Worm (Caenorhabditis elegans) whole organism, L2 larva: Measurements from ENCODE around the gene C40C9.3.

ENCODE experiments used
- ZK546.5 ChIP-seq: sonication (generic microtip); optimal IDR thresholded peaks from 2 replicates; lab custom pipeline; 2017; ENCODE audit warnings: missing biosample characterization, missing genetic modification characterization
- ceh-82 ChIP-seq: fragments of 150-350 bp; optimal IDR thresholded peaks from 2 replicates; lab custom pipeline; 2014; ENCODE audit warnings: missing biosample characterization, missing genetic modification characterization
- dmd-4 ChIP-seq: sonication (generic microtip); optimal IDR thresholded peaks from 2 replicates; lab custom pipeline; 2017; ENCODE audit warnings: missing biosample characterization, missing genetic modification characterization
- lin-13 ChIP-seq: fragments of 150-350 bp; optimal IDR thresholded peaks from 2 replicates; lab custom pipeline; 2014; ENCODE audit warnings: missing biosample characterization, missing genetic modification reagents, missing genetic modification characterization
- lsy-2 ChIP-seq, 2 experiments: fragments of 150-350 bp in 1 of 2; sonication (generic microtip) in 1 of 2; optimal IDR thresholded peaks; 2 replicates each; lab custom pipeline; 2014 to 2017; ENCODE audit warnings: missing biosample characterization in 2 of 2, missing genetic modification characterization in 2 of 2
- mdl-1 ChIP-seq, 2 experiments: fragments of 150-350 bp in 1 of 2; sonication (generic microtip) in 1 of 2; optimal IDR thresholded peaks; 2 replicates each; lab custom pipeline; 2017; ENCODE audit warnings: missing biosample characterization in 2 of 2, missing genetic modification characterization in 2 of 2
- sem-4 ChIP-seq: fragments of 150-350 bp; optimal IDR thresholded peaks from 2 replicates; lab custom pipeline; 2014; ENCODE audit warnings: missing biosample characterization, missing genetic modification reagents, missing genetic modification characterization
- skn-1 ChIP-seq: sonication (generic microtip); optimal IDR thresholded peaks from 2 replicates; lab custom pipeline; 2017; ENCODE audit warnings: missing biosample characterization, missing genetic modification characterization
- unc-39 ChIP-seq: fragments of 150-350 bp; optimal IDR thresholded peaks from 2 replicates; lab custom pipeline; 2014; ENCODE audit warnings: missing biosample characterization, missing genetic modification characterization
- unc-55 ChIP-seq: fragments of 150-350 bp; sonication (generic microtip); optimal IDR thresholded peaks from 3 replicates; lab custom pipeline; 2014; ENCODE audit warnings: missing biosample characterization, missing genetic modification reagents, missing genetic modification characterization
- unc-62 ChIP-seq: fragments of 150-350 bp; optimal IDR thresholded peaks from 2 replicates; lab custom pipeline; 2014; ENCODE audit warnings: missing biosample characterization, missing genetic modification reagents, missing genetic modification characterization

- TF ChIP-seq unc-62 (GFP tag; lab: Kevin White, UChicago) (no peak), skn-1 (no peak), ZK546.5 (tag; lab: Kevin White, UChicago) (no peak), unc-55 (GFP tag; lab: Kevin White, UChicago) (no peak), lsy-2 (tag; optimal IDR thresholded peaks at IDR 0.05; lab: Kevin White, UChicago) (no peak), mdl-1 (tag; optimal IDR thresholded peaks at IDR 0.05; lab: Kevin White, UChicago) (no peak), unc-39 (tag; lab: Kevin White, UChicago) (no peak), dmd-4 (tag; lab: Kevin White, UChicago) (no peak), lin-13 (GFP tag; lab: Kevin White, UChicago) (no peak), ceh-82 (tag; lab: Kevin White, UChicago) (no peak), sem-4 (tag; lab: Kevin White, UChicago) (no peak)
These were observed 25.8 kb upstream of the C40C9.3 start, which contains the start of gene Y12A6A.1 for ce11 chrX:13621628-13622027.
